Worm (Caenorhabditis elegans) whole organism, L1 larva: ENCODE data around the gene T02C1.2.

Source experiments
- C34B4.2 ChIP-seq: sonication (generic microtip); optimal IDR thresholded peaks from 2 replicates; lab custom pipeline; 2017; ENCODE audit warnings: mild to moderate bottlenecking, missing genetic modification characterization, missing compliant biosample characterization
- alr-1 ChIP-seq: fragments of 200-800 bp; sonication (Bioruptor generic); optimal IDR thresholded peaks from 2 replicates; lab custom pipeline; 2018; ENCODE audit warnings: borderline replicate concordance, mild to moderate bottlenecking, missing genetic modification characterization, missing compliant biosample characterization
- blmp-1 ChIP-seq: fragments of 150-350 bp; optimal IDR thresholded peaks from 2 replicates; lab custom pipeline; 2014; ENCODE audit warnings: missing biosample characterization, missing genetic modification characterization
- ceh-82 ChIP-seq, 3 experiments: fragments of 150-350 bp in 1 of 3; sonication (generic microtip) in 2 of 3; optimal IDR thresholded peaks; 2 replicates each; lab custom pipeline; 2014 to 2017; ENCODE audit warnings: missing biosample characterization in 3 of 3, missing genetic modification characterization in 3 of 3
- dpl-1 ChIP-seq, 3 experiments: fragments of 150-350 bp in 2 of 3; sonication (generic microtip) in 1 of 3; optimal IDR thresholded peaks; 2 replicates each; lab custom pipeline; 2014 to 2017; ENCODE audit warnings: missing biosample characterization in 3 of 3, missing genetic modification characterization in 3 of 3, missing genetic modification reagents in 3 of 3
- dsc-1 ChIP-seq: sonication (generic microtip); optimal IDR thresholded peaks from 2 replicates; lab custom pipeline; 2016; ENCODE audit warnings: mild to moderate bottlenecking, missing genetic modification characterization, missing compliant biosample characterization
- efl-1 ChIP-seq, 4 experiments: fragments of 150-350 bp; optimal IDR thresholded peaks in 3 of 4; peaks in 1 of 4; 1 replicate in 1 of 4; 2 replicates in 3 of 4; lab custom pipeline; 2014; ENCODE audit warnings: missing biosample characterization in 2 of 4, missing genetic modification characterization in 2 of 4, missing genetic modification reagents in 2 of 4
- egl-27 ChIP-seq, 2 experiments: fragments of 150-350 bp in 1 of 2; sonication (generic microtip); optimal IDR thresholded peaks; 3 replicates each; lab custom pipeline; 2017 to 2018; ENCODE audit warnings: missing biosample characterization in 2 of 2, missing genetic modification characterization in 2 of 2, missing genetic modification reagents in 2 of 2
- elt-2 ChIP-seq: sonication (generic microtip); optimal IDR thresholded peaks from 2 replicates; lab custom pipeline; 2016; ENCODE audit warnings: missing genetic modification characterization, mild to moderate bottlenecking, inconsistent platforms, missing compliant biosample characterization, missing genetic modification reagents
- elt-3 ChIP-seq, 6 experiments: fragments of 150-350 bp in 1 of 6; sonication (generic microtip); optimal IDR thresholded peaks; 2 replicates each; lab custom pipeline; 2017 to 2018; ENCODE audit warnings: missing biosample characterization in 6 of 6, missing genetic modification characterization in 6 of 6, inconsistent platforms in 1 of 6
- ets-5 ChIP-seq: fragments of 200-800 bp; sonication (Bioruptor generic); IDR thresholded peaks from 2 replicates; pipeline ENCODE4 v1.3.6; 2022; ENCODE audit warnings: missing genetic modification characterization, missing compliant biosample characterization
- hlh-4 ChIP-seq: sonication (generic microtip); optimal IDR thresholded peaks from 2 replicates; lab custom pipeline; 2016; ENCODE audit warnings: mild to moderate bottlenecking, missing genetic modification characterization, missing compliant biosample characterization
- irx-1 ChIP-seq: sonication (generic microtip); optimal IDR thresholded peaks from 2 replicates; lab custom pipeline; 2016; ENCODE audit warnings: missing genetic modification characterization, missing compliant biosample characterization
- isw-1 ChIP-seq: fragments of 200-800 bp; sonication (Bioruptor generic); IDR thresholded peaks from 2 replicates; pipeline ENCODE4 v1.3.6; 2022; ENCODE audit warnings: missing genetic modification characterization, missing compliant biosample characterization
- jun-1 ChIP-seq: fragments of 150-350 bp; optimal IDR thresholded peaks from 2 replicates; lab custom pipeline; 2014; ENCODE audit warnings: missing biosample characterization, missing genetic modification reagents, missing genetic modification characterization
- lin-13 ChIP-seq: fragments of 150-350 bp; optimal IDR thresholded peaks from 2 replicates; lab custom pipeline; 2014; ENCODE audit warnings: missing biosample characterization, missing genetic modification reagents, missing genetic modification characterization
- lin-14 ChIP-seq: fragments of 200-800 bp; sonication (Bioruptor generic); optimal IDR thresholded peaks from 2 replicates; lab custom pipeline; 2018; ENCODE audit warnings: mild to moderate bottlenecking, missing genetic modification characterization, moderate library complexity, missing compliant biosample characterization
- lin-35 ChIP-seq, 2 experiments: fragments of 150-350 bp; optimal IDR thresholded peaks; 2 replicates each; lab custom pipeline; 2014; ENCODE audit warnings: missing biosample characterization in 2 of 2, missing genetic modification characterization in 2 of 2, missing genetic modification reagents in 2 of 2
- lin-39 ChIP-seq: fragments of 150-350 bp; optimal IDR thresholded peaks from 2 replicates; lab custom pipeline; 2014; ENCODE audit warnings: missing biosample characterization, missing genetic modification reagents, missing genetic modification characterization
- lsy-2 ChIP-seq, 2 experiments: fragments of 150-350 bp; optimal IDR thresholded peaks; 2 replicates each; lab custom pipeline; 2014; ENCODE audit warnings: missing biosample characterization in 2 of 2, missing genetic modification characterization in 2 of 2
- mef-2 ChIP-seq: fragments of 150-350 bp; optimal IDR thresholded peaks from 2 replicates; lab custom pipeline; 2014; ENCODE audit warnings: missing biosample characterization, missing genetic modification characterization
- mep-1 ChIP-seq: fragments of 150-350 bp; optimal IDR thresholded peaks from 2 replicates; lab custom pipeline; 2014; ENCODE audit warnings: missing biosample characterization, missing genetic modification characterization
- nhr-11 ChIP-seq: fragments of 150-350 bp; optimal IDR thresholded peaks from 2 replicates; lab custom pipeline; 2014; ENCODE audit warnings: missing biosample characterization, missing genetic modification characterization
- nhr-19 ChIP-seq: fragments of 200-800 bp; sonication (Bioruptor generic); conservative IDR thresholded peaks from 2 replicates; pipeline ENCODE4 v1.3.6; 2022; ENCODE audit warnings: missing genetic modification characterization, missing compliant biosample characterization
- nhr-20 ChIP-seq: sonication (generic microtip); optimal IDR thresholded peaks from 2 replicates; lab custom pipeline; 2016; ENCODE audit warnings: mild to moderate bottlenecking, missing genetic modification characterization, missing compliant biosample characterization
- nhr-237 ChIP-seq: fragments of 150-350 bp; optimal IDR thresholded peaks from 2 replicates; lab custom pipeline; 2014; ENCODE audit warnings: missing biosample characterization, missing genetic modification characterization
- nhr-28 ChIP-seq: fragments of 150-350 bp; optimal IDR thresholded peaks from 2 replicates; lab custom pipeline; 2014; ENCODE audit warnings: missing biosample characterization, missing genetic modification characterization
- nhr-71 ChIP-seq: sonication (generic microtip); optimal IDR thresholded peaks from 2 replicates; lab custom pipeline; 2016; ENCODE audit warnings: mild to moderate bottlenecking, missing genetic modification characterization, moderate library complexity, missing compliant biosample characterization
- nhr-84 ChIP-seq: sonication (generic microtip); optimal IDR thresholded peaks from 2 replicates; lab custom pipeline; 2017; ENCODE audit warnings: missing biosample characterization, missing genetic modification characterization
- nhr-85 ChIP-seq: sonication (generic microtip); peaks from one replicate; lab custom pipeline; 2016; ENCODE audit warnings: missing genetic modification characterization, inconsistent platforms, missing compliant biosample characterization
- nhr-90 ChIP-seq: sonication (generic microtip); optimal IDR thresholded peaks from 2 replicates; lab custom pipeline; 2016; ENCODE audit warnings: mild to moderate bottlenecking, missing genetic modification characterization, missing compliant biosample characterization; ENCODE audit not compliant: poor library complexity
- pax-3 ChIP-seq: fragments of 200-800 bp; sonication (Bioruptor generic); optimal IDR thresholded peaks from 2 replicates; lab custom pipeline; 2018; ENCODE audit warnings: mild to moderate bottlenecking, missing genetic modification characterization, moderate library complexity, missing compliant biosample characterization
- snpc-4 ChIP-seq: fragments of 150-350 bp; optimal IDR thresholded peaks from 2 replicates; lab custom pipeline; 2014; ENCODE audit warnings: missing biosample characterization, missing genetic modification characterization
- sup-37 ChIP-seq: fragments of 200-800 bp; sonication (Bioruptor generic); optimal IDR thresholded peaks from 2 replicates; lab custom pipeline; 2018; ENCODE audit warnings: mild to moderate bottlenecking, missing genetic modification characterization, missing compliant biosample characterization
- swsn-7 ChIP-seq: sonication (generic microtip); optimal IDR thresholded peaks from 2 replicates; lab custom pipeline; 2016; ENCODE audit warnings: missing genetic modification characterization, missing compliant biosample characterization
- unc-130 ChIP-seq: fragments of 150-350 bp; optimal IDR thresholded peaks from 2 replicates; lab custom pipeline; 2017; ENCODE audit warnings: missing biosample characterization, missing genetic modification characterization, inconsistent platforms
- unc-86 ChIP-seq: sonication (generic microtip); optimal IDR thresholded peaks from 2 replicates; lab custom pipeline; 2016; ENCODE audit warnings: missing genetic modification characterization, missing compliant biosample characterization
- unc-98 ChIP-seq: fragments of 200-800 bp; sonication (Bioruptor generic); IDR thresholded peaks from 2 replicates; pipeline ENCODE4 v1.3.6; 2022; ENCODE audit warnings: missing genetic modification characterization, missing compliant biosample characterization
- ztf-11 ChIP-seq, 2 experiments: sonication (generic microtip); optimal IDR thresholded peaks; 2 replicates each; lab custom pipeline; 2016 to 2017; ENCODE audit warnings: missing genetic modification characterization in 2 of 2, missing biosample characterization in 1 of 2, missing compliant biosample characterization in 1 of 2
- ztf-4 ChIP-seq: fragments of 150-350 bp; optimal IDR thresholded peaks from 2 replicates; lab custom pipeline; 2014; ENCODE audit warnings: missing biosample characterization, missing genetic modification characterization

The T02C1.2 gene

DNA sequence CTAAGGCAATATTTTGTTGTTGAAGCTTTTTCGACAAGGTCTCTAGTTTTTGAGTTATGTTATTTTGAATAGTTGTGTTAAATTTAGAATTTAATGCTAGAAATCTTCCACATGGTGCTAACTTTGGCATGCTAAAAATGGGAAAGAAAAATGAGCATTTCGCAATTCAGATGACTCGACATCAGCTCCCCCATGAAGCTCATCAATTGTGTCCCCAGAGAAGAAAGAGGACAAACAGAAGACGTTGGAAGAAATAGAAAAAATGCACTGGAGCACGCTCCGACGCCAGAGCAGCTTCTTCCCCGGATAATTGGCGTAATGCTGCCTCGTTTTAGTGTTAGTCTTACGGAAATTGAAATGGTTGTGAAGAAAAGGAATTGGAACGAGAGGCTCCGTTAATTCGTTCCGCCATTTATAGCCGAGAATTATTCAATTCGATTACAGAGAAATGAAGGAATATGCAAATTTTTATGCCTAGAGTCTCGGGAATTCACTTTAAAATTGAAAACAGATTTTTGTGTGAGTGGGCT is 20.6 kb downstream of the T02C1.2 start:
- TF ChIP-seq ceh-82 (tag; optimal IDR thresholded peaks at IDR 0.05; lab: Kevin White, UChicago) (peak in 1 of 3 experiments; percentile 23), nhr-71 (tag; lab: Kevin White, UChicago) (no peak), nhr-85 (tag; lab: Kevin White, UChicago) (peak; percentile 24), lin-14 (peak; percentile 68)

DNA sequence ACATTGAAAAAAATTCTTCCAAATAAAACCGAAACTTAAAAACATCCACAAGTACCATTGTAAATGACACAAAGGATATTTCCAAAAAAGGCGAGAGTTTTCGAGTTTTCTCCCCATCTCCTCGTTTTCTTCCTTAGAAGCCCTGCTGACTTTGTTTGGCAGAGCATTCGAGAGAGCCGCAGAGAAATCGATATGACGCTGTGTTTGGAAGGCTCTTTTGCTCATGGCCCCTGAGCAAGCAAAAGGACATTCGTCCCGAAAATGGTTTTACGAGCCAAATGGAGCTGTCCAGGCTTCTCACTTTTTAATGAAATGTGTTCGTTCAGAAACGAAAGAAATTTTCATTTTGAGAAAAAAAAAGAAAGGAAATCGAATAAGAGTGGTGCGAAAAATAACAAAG is 21.3 kb downstream of the T02C1.2 start:
- TF ChIP-seq jun-1 (tag; lab: Kevin White, UChicago), result no peak
- no peak for TF ChIP-seq ets-5 (GFP tag; lab: Robert Waterston, UW)
- no peak for TF ChIP-seq ztf-11 (tag; optimal IDR thresholded peaks at IDR 0.05; lab: Kevin White, UChicago)
- TF ChIP-seq lin-35 (GFP tag; optimal IDR thresholded peaks at IDR 0.05; lab: Kevin White, UChicago), result no peak
- TF ChIP-seq egl-27 (tag; optimal IDR thresholded peaks at IDR 0.05; lab: Kevin White, UChicago), result no peak
- TF ChIP-seq lin-13 (GFP tag; lab: Kevin White, UChicago), result no peak
- peak in 2 of 3 experiments; percentile 10 to 28 for TF ChIP-seq ceh-82 (tag; optimal IDR thresholded peaks at IDR 0.05; lab: Kevin White, UChicago)
- no peak for TF ChIP-seq lsy-2 (tag; optimal IDR thresholded peaks at IDR 0.05; lab: Kevin White, UChicago)
- no peak for TF ChIP-seq pax-3 (tag; lab: Kevin White, UChicago)
- peak; percentile 61 for TF ChIP-seq lin-14
- TF ChIP-seq nhr-28 (tag; lab: Kevin White, UChicago), result no peak
- TF ChIP-seq nhr-20 (tag; lab: Kevin White, UChicago), result no peak
- no peak for TF ChIP-seq nhr-237 (tag; lab: Kevin White, UChicago)
- no peak for TF ChIP-seq snpc-4 (tag; lab: Kevin White, UChicago)
- TF ChIP-seq nhr-85 (tag; lab: Kevin White, UChicago), result no peak
- TF ChIP-seq nhr-90 (tag; lab: Kevin White, UChicago), result no peak
- TF ChIP-seq hlh-4 (tag; lab: Kevin White, UChicago), result no peak
- TF ChIP-seq, all 84 proteins: peak for 2

ce11 chrIII:9277803-9278202 is 27.0 kb downstream of the T02C1.2 start:
- TF ChIP-seq blmp-1 (tag; lab: Kevin White, UChicago) (peak; percentile 68), unc-86 (tag; lab: Kevin White, UChicago) (no peak)

DNA sequence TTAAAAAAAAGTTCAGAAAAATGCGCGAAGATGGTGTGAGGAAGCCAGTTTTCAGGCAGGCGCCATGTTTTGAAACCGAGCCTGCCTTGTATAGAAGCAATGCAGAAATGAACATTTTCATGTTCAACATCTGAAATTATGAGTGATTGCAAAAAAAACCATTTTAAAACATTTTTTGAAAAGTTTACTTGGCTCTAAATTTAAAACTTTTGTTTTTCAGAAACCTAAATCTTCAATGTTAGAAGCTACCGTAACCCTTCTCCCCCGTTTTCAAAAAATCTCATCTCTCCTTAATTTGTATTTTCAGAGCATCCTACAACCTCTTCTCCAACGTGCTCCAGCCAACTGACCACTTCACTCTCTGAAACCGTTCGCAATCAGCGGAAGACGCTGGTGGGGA is 30.7 kb downstream of the T02C1.2 start, which contains the start of gene fozi-1:
Gene fozi-1 (plus strand): TSS at position 301 of the 400 bp plus-strand sequence.
- TF ChIP-seq nhr-11 (tag; lab: Kevin White, UChicago) (no peak), C34B4.2 (tag; lab: Kevin White, UChicago) (no peak)

DNA sequence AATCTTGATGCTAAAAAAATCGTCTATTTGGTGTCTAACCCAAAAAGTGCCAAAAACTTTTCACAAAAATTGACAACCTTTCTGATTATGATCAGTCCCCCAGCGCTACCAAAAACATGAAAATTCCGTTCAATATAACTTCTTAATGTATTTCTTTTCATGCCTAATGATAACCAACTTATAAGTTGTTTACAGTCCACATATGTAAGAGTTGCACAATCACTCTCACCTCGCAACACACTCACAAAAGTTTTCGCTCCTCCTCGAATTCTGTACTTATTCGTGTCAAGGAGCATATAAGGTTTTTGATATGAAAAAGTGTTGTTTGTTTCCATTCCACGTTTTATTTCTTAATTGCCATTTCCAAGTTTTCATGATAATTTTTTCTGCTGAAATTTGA is 37.7 kb downstream of the T02C1.2 start:
- TF ChIP-seq unc-86 (tag; lab: Kevin White, UChicago), result no peak
- TF ChIP-seq elt-2 (tag; lab: Kevin White, UChicago), result peak; percentile 15

DNA sequence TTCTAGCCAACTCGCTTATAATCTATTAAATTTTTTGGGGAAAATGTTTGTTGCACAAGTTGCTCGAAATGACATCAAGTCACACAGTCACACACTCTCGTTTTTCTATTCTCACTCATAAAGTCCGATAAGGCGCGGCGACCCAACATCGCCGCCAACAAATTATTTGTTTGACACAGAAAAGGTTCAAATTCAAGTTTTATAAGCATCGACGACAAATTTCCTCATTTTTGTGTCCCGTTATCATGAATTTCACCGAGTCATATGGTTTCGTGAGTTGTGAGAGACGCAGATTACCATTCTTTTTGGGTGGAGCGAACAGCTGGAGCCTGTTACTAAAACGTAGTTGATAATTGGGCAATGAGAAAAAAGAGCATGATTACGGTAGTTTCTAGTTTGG is 39.0 kb downstream of the T02C1.2 start:
- TF ChIP-seq nhr-20 (tag; lab: Kevin White, UChicago), result peak; percentile 57
- no peak for TF ChIP-seq hlh-4 (tag; lab: Kevin White, UChicago)
- TF ChIP-seq irx-1, result no peak
- peak; percentile 64 for TF ChIP-seq nhr-85 (tag; lab: Kevin White, UChicago)
- TF ChIP-seq alr-1 (tag; lab: Kevin White, UChicago), result no peak
- TF ChIP-seq isw-1 (GFP tag; lab: Robert Waterston, UW), result no peak
- TF ChIP-seq unc-130 (tag; lab: Kevin White, UChicago), result no peak
- no peak for TF ChIP-seq ceh-82 (tag; optimal IDR thresholded peaks at IDR 0.05; lab: Kevin White, UChicago)
- TF ChIP-seq unc-86 (tag; lab: Kevin White, UChicago), result no peak
- TF ChIP-seq ztf-4 (tag; lab: Kevin White, UChicago), result no peak
- no peak for TF ChIP-seq swsn-7 (tag; lab: Kevin White, UChicago)
- no peak for TF ChIP-seq elt-3 (tag; optimal IDR thresholded peaks at IDR 0.05; lab: Kevin White, UChicago)
- TF ChIP-seq dsc-1 (tag; lab: Kevin White, UChicago), result no peak
- no peak for TF ChIP-seq efl-1 (optimal IDR thresholded peaks at IDR 0.05; lab: Kevin White, UChicago)
- TF ChIP-seq efl-1 (GFP tag; optimal IDR thresholded peaks at IDR 0.05 in 1 of 2; lab: Kevin White, UChicago), result peak in 1 of 2 experiments; percentile 76
- TF ChIP-seq dpl-1 (GFP tag; optimal IDR thresholded peaks at IDR 0.05; lab: Kevin White, UChicago), result no peak
- no peak for TF ChIP-seq lin-39 (tag; lab: Kevin White, UChicago)
- TF ChIP-seq mep-1 (tag; lab: Kevin White, UChicago), result no peak
- TF ChIP-seq nhr-19 (GFP tag; lab: Robert Waterston, UW), result no peak
- TF ChIP-seq lin-35 (GFP tag; optimal IDR thresholded peaks at IDR 0.05; lab: Kevin White, UChicago), result peak in 1 of 2 experiments; percentile 53
- peak; percentile 90 for TF ChIP-seq elt-2 (tag; lab: Kevin White, UChicago)
- TF ChIP-seq jun-1 (tag; lab: Kevin White, UChicago), result peak; percentile 24
- no peak for TF ChIP-seq unc-98 (GFP tag; lab: Robert Waterston, UW)
- TF ChIP-seq sup-37, result no peak
- TF ChIP-seq nhr-84 (tag; lab: Kevin White, UChicago), result no peak
- no peak for TF ChIP-seq mef-2 (tag; lab: Kevin White, UChicago)
